Fruit fly (Drosophila melanogaster) whole organism, embryonic: ENCODE data around the gene CG31436.

ENCODE experiments used
- CG43689 ChIP-seq: fragments of 200-800 bp; sonication (Bioruptor generic); IDR thresholded peaks from 2 replicates; pipeline ENCODE4 v1.3.6; 2022; ENCODE audit warnings: missing biosample characterization, missing genetic modification characterization
- CG7556 ChIP-seq: fragments of 200-800 bp; sonication (Bioruptor generic); optimal IDR thresholded peaks from 2 replicates; lab custom pipeline; 2017; ENCODE audit warnings: missing biosample characterization, mild to moderate bottlenecking, missing genetic modification characterization
- CG9727 ChIP-seq: fragments of 200-800 bp; sonication (Bioruptor generic); optimal IDR thresholded peaks from 3 replicates; lab custom pipeline; 2017; ENCODE audit warnings: missing biosample characterization, mild to moderate bottlenecking, missing genetic modification characterization
- Dad ChIP-seq: fragments of 200-800 bp; sonication (Bioruptor generic); optimal IDR thresholded peaks from 3 replicates; lab custom pipeline; 2016; ENCODE audit warnings: missing biosample characterization, missing genetic modification characterization
- Dbx ChIP-seq: fragments of 200-800 bp; sonication (Bioruptor generic); IDR thresholded peaks from 3 replicates; pipeline ENCODE4 v1.3.6; 2022; ENCODE audit warnings: missing biosample characterization, missing genetic modification characterization
- HmgD ChIP-seq: fragments of 200-800 bp; sonication (Bioruptor generic); optimal IDR thresholded peaks from 3 replicates; lab custom pipeline; 2016; ENCODE audit warnings: missing biosample characterization, missing genetic modification characterization
- Oaz ChIP-seq: fragments of 200-800 bp; sonication (Bioruptor generic); IDR thresholded peaks from 2 replicates; pipeline ENCODE4 v1.3.6; 2022; ENCODE audit warnings: missing biosample characterization, missing genetic modification characterization
- ac ChIP-seq: fragments of 200-800 bp; sonication (Bioruptor generic); optimal IDR thresholded peaks from 3 replicates; lab custom pipeline; 2017; ENCODE audit warnings: missing biosample characterization, mild to moderate bottlenecking, missing genetic modification characterization
- maf-S ChIP-seq: fragments of 200-800 bp; sonication (Bioruptor generic); optimal IDR thresholded peaks from 2 replicates; lab custom pipeline; 2016; ENCODE audit warnings: missing biosample characterization, missing genetic modification characterization
- slou ChIP-seq: fragments of 200-800 bp; sonication (Bioruptor generic); optimal IDR thresholded peaks from 3 replicates; lab custom pipeline; 2016; ENCODE audit warnings: missing biosample characterization, missing genetic modification characterization
- stwl ChIP-seq: fragments of 200-800 bp; sonication (Bioruptor generic); optimal IDR thresholded peaks from 3 replicates; lab custom pipeline; 2018; ENCODE audit warnings: missing biosample characterization, mild to moderate bottlenecking, missing genetic modification characterization, moderate library complexity
- tx ChIP-seq: fragments of 200-800 bp; sonication (Bioruptor generic); optimal IDR thresholded peaks from 2 replicates; lab custom pipeline; 2016; ENCODE audit warnings: missing biosample characterization, missing genetic modification characterization

dm6 chr3R:25313771-25314170, 9.8 kb downstream of the CG31436 start, which contains the start of gene CG31087:
- TF ChIP-seq CG43689 (no peak), stwl (tag; lab: Kevin White, UChicago) (no peak), HmgD (no peak), Oaz (no peak), maf-S (GFP tag; lab: Kevin White, UChicago) (no peak), CG9727 (GFP tag; lab: Kevin White, UChicago) (no peak), ac (GFP tag; lab: Kevin White, UChicago) (no peak), CG7556 (GFP tag; lab: Kevin White, UChicago) (no peak), Dad (GFP tag; lab: Kevin White, UChicago) (no peak), Dbx (GFP tag; lab: Robert Waterston, UW) (no peak), slou (GFP tag; lab: Kevin White, UChicago) (no peak), tx (GFP tag; lab: Kevin White, UChicago) (no peak)
